Worm (Caenorhabditis elegans): ENCODE data around the gene sri-71.

- TF ChIP-seq flt-1 (GFP tag; IDR thresholded peaks at IDR 0.05) (no peak), ztf-23 (GFP tag; IDR thresholded peaks at IDR 0.05) (no peak)
Observed at ce11 chrII:2578216-2578615, 49.3 kb upstream of the sri-71 start.
